Worm (Caenorhabditis elegans) whole organism, dauer: ENCODE results near the gene Y39E4B.10.

Source experiments
- unc-62 ChIP-seq: sonication (generic microtip); optimal IDR thresholded peaks from 2 replicates; lab custom pipeline; 2017; ENCODE audit warnings: missing biosample characterization, missing genetic modification reagents, missing genetic modification characterization

The Y39E4B.10 gene

ce11 chrIII:13119520-13119919, 33.1 kb downstream of the Y39E4B.10 start, which contains the start of gene zig-8:
zig-8 (plus strand) TSS chrIII:13119820.
- TF ChIP-seq unc-62 (GFP tag; lab: Kevin White, UChicago), result no peak

- no peak for TF ChIP-seq unc-62 (GFP tag; lab: Kevin White, UChicago)
These were observed 34.2 kb downstream of the Y39E4B.10 start for ce11 chrIII:13118460-13118859.

ce11 chrIII:13107307-13107706, 45.4 kb downstream of the Y39E4B.10 start, which contains the start of gene dhhc-8:
dhhc-8 (plus strand) TSS chrIII:13107607.
- TF ChIP-seq unc-62 (GFP tag; lab: Kevin White, UChicago), result no peak

DNA sequence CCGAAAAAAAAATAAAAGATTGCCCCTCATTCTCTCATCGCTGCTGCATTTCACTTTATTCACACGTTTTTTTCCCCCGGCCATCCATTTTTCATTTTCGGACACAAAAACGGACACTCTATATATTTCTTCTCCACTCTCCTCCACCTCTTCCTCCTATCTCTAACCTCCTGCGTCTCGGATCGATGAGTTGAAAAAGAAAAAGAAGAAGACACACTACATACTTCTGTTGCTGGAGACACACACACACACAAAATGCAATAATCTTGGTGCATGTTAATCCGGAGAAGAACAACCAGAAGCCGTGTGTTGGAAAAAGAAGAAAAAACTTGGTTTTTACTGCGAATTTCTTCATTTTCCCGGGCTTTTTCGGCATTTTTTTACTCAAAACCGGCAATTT, 46.7 kb downstream of the Y39E4B.10 start:
- no peak for TF ChIP-seq unc-62 (GFP tag; lab: Kevin White, UChicago)

ce11 chrIII:13105497-13105896, 47.2 kb downstream of the Y39E4B.10 start:
- no peak for TF ChIP-seq unc-62 (GFP tag; lab: Kevin White, UChicago)

- TF ChIP-seq unc-62 (GFP tag; lab: Kevin White, UChicago), result no peak
These were observed 48.2 kb downstream of the Y39E4B.10 start for ce11 chrIII:13104410-13104809.

ce11 chrIII:13103980-13104379, 48.7 kb downstream of the Y39E4B.10 start:
- TF ChIP-seq unc-62 (GFP tag; lab: Kevin White, UChicago), result no peak

- no peak for TF ChIP-seq unc-62 (GFP tag; lab: Kevin White, UChicago)
These were observed 51.6 kb downstream of the Y39E4B.10 start for ce11 chrIII:13101070-13101469.

ce11 chrIII:13099190-13099875, 53.3 kb downstream of the Y39E4B.10 start, which contains the start of gene pqn-83:
pqn-83 (minus strand) TSS chrIII:13099461.
- TF ChIP-seq unc-62 (GFP tag; lab: Kevin White, UChicago), result no peak

DNA sequence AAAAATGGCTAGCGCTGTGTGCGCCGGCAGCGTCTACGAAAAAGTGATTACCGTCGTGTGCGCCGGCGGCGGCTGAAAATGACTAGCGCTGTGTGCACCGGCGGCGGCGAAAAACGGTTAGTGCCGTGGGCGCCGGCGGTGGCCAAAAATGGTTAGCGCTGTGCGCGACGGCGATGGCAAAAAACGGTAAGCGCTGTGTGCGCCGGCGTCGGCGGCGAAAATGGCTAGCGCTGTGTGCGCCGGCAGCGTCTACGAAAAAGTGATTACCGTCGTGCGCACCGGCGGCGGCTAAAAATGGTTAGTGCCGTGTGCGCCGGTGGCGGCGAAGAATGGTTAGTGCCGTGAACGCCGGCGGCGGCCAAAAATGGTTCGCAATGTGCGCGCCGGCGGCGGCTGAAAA, 60.3 kb downstream of the Y39E4B.10 start:
- TF ChIP-seq unc-62 (GFP tag; lab: Kevin White, UChicago), result no peak
